Worm (Caenorhabditis elegans) whole organism, L3 larva: ENCODE measurements around the gene lgg-3.
A peak's percentile ranks its signal among the peaks of the same experiment; 100 is the strongest.

Experiments used
- ZK546.5 ChIP-seq: sonication (generic microtip); optimal IDR thresholded peaks from 2 replicates; lab custom pipeline; 2017; ENCODE audit warnings: missing biosample characterization, missing genetic modification characterization
- aly-2 ChIP-seq: fragments of 150-350 bp; optimal IDR thresholded peaks from 2 replicates; lab custom pipeline; 2014; ENCODE audit warnings: missing biosample characterization, missing genetic modification characterization
- ama-1 ChIP-seq: fragments of 150-350 bp; optimal IDR thresholded peaks from 2 replicates; lab custom pipeline; 2018
- ceh-16 ChIP-seq: sonication (generic microtip); optimal IDR thresholded peaks from 2 replicates; lab custom pipeline; 2017; ENCODE audit warnings: missing biosample characterization, missing genetic modification characterization
- ceh-28 ChIP-seq: fragments of 150-350 bp; optimal IDR thresholded peaks from 2 replicates; lab custom pipeline; 2014; ENCODE audit warnings: missing biosample characterization, missing genetic modification reagents, missing genetic modification characterization
- ceh-9 ChIP-seq: sonication (generic microtip); optimal IDR thresholded peaks from 2 replicates; lab custom pipeline; 2018; ENCODE audit warnings: missing biosample characterization, missing genetic modification characterization
- daf-12 ChIP-seq: fragments of 150-350 bp; optimal IDR thresholded peaks from 2 replicates; lab custom pipeline; 2014; ENCODE audit warnings: missing biosample characterization, missing genetic modification reagents, missing genetic modification characterization
- egl-5 ChIP-seq: fragments of 150-350 bp; optimal IDR thresholded peaks from 2 replicates; lab custom pipeline; 2017; ENCODE audit warnings: missing biosample characterization, missing genetic modification reagents, missing genetic modification characterization, inconsistent platforms
- elt-1 ChIP-seq: fragments of 150-350 bp; optimal IDR thresholded peaks from 2 replicates; lab custom pipeline; 2014; ENCODE audit warnings: missing biosample characterization, missing genetic modification characterization
- fkh-10 ChIP-seq: sonication (generic microtip); optimal IDR thresholded peaks from 2 replicates; lab custom pipeline; 2017; ENCODE audit warnings: missing biosample characterization, missing genetic modification reagents, missing genetic modification characterization
- fkh-2 ChIP-seq: fragments of 150-350 bp; optimal IDR thresholded peaks from 2 replicates; lab custom pipeline; 2014; ENCODE audit warnings: missing biosample characterization, missing genetic modification reagents, missing genetic modification characterization
- fos-1 ChIP-seq: fragments of 150-350 bp; optimal IDR thresholded peaks from 2 replicates; lab custom pipeline; 2014; ENCODE audit warnings: missing biosample characterization, missing genetic modification characterization
- jun-1 ChIP-seq: fragments of 150-350 bp; optimal IDR thresholded peaks from 2 replicates; lab custom pipeline; 2014; ENCODE audit warnings: missing biosample characterization, missing genetic modification reagents, missing genetic modification characterization
- lin-15B ChIP-seq: fragments of 150-350 bp; optimal IDR thresholded peaks from 2 replicates; lab custom pipeline; 2014; ENCODE audit warnings: missing biosample characterization, missing genetic modification characterization
- lin-39 ChIP-seq: fragments of 150-350 bp; optimal IDR thresholded peaks from 2 replicates; lab custom pipeline; 2018; ENCODE audit warnings: missing biosample characterization, missing genetic modification reagents, missing genetic modification characterization
- lsy-12 ChIP-seq: sonication (generic microtip); optimal IDR thresholded peaks from 2 replicates; lab custom pipeline; 2016; ENCODE audit warnings: mild to moderate bottlenecking, missing genetic modification characterization, missing compliant biosample characterization
- mdl-1 ChIP-seq: fragments of 150-350 bp; optimal IDR thresholded peaks from 2 replicates; lab custom pipeline; 2014; ENCODE audit warnings: missing biosample characterization, missing genetic modification characterization
- mml-1 ChIP-seq: fragments of 150-350 bp; sonication (generic microtip); optimal IDR thresholded peaks from 3 replicates; lab custom pipeline; 2014; ENCODE audit warnings: missing biosample characterization, missing genetic modification characterization
- nhr-11 ChIP-seq: fragments of 150-350 bp; optimal IDR thresholded peaks from 2 replicates; lab custom pipeline; 2014; ENCODE audit warnings: missing biosample characterization, missing genetic modification characterization
- nhr-12 ChIP-seq: fragments of 150-350 bp; optimal IDR thresholded peaks from 2 replicates; lab custom pipeline; 2014; ENCODE audit warnings: missing biosample characterization, missing genetic modification characterization
- nhr-25 ChIP-seq: sonication (generic microtip); optimal IDR thresholded peaks from 2 replicates; lab custom pipeline; 2017; ENCODE audit warnings: missing biosample characterization, missing genetic modification characterization
- nhr-28 ChIP-seq: fragments of 150-350 bp; optimal IDR thresholded peaks from 2 replicates; lab custom pipeline; 2014; ENCODE audit warnings: missing biosample characterization, missing genetic modification characterization
- nhr-43 ChIP-seq: sonication (generic microtip); optimal IDR thresholded peaks from 2 replicates; lab custom pipeline; 2016; ENCODE audit warnings: mild to moderate bottlenecking, missing genetic modification characterization, missing compliant biosample characterization; ENCODE audit not compliant: poor library complexity, severe bottlenecking
- nhr-67 ChIP-seq: fragments of 150-350 bp; optimal IDR thresholded peaks from 2 replicates; lab custom pipeline; 2014; ENCODE audit warnings: missing biosample characterization, missing genetic modification characterization
- nhr-77 ChIP-seq: fragments of 150-350 bp; optimal IDR thresholded peaks from 2 replicates; lab custom pipeline; 2014; ENCODE audit warnings: missing biosample characterization, missing genetic modification characterization
- pqm-1 ChIP-seq: fragments of 150-350 bp; optimal IDR thresholded peaks from 2 replicates; lab custom pipeline; 2017; ENCODE audit warnings: missing biosample characterization, missing genetic modification characterization, inconsistent platforms
- sea-2 ChIP-seq: fragments of 150-350 bp; sonication (generic microtip); optimal IDR thresholded peaks from 4 replicates; lab custom pipeline; 2014; ENCODE audit warnings: missing biosample characterization, missing genetic modification reagents, missing genetic modification characterization
- skn-1 ChIP-seq: fragments of 150-350 bp; optimal IDR thresholded peaks from 2 replicates; lab custom pipeline; 2014; ENCODE audit warnings: missing biosample characterization, missing genetic modification characterization
- snpc-4 ChIP-seq: fragments of 150-350 bp; optimal IDR thresholded peaks from 2 replicates; lab custom pipeline; 2014; ENCODE audit warnings: missing biosample characterization, missing genetic modification characterization
- tbx-2 ChIP-seq: sonication (generic microtip); optimal IDR thresholded peaks from 2 replicates; lab custom pipeline; 2016; ENCODE audit warnings: mild to moderate bottlenecking, missing genetic modification characterization, missing compliant biosample characterization
- unc-39 ChIP-seq: sonication (generic microtip); optimal IDR thresholded peaks from 4 replicates; lab custom pipeline; 2017; ENCODE audit warnings: missing biosample characterization, missing genetic modification characterization
- unc-62 ChIP-seq: fragments of 150-350 bp; sonication (generic microtip); optimal IDR thresholded peaks from 4 replicates; lab custom pipeline; 2014; ENCODE audit warnings: missing biosample characterization, missing genetic modification reagents, missing genetic modification characterization
- zag-1 ChIP-seq: fragments of 150-350 bp; optimal IDR thresholded peaks from 2 replicates; lab custom pipeline; 2014; ENCODE audit warnings: missing biosample characterization, missing genetic modification characterization
- ztf-11 ChIP-seq: fragments of 150-350 bp; optimal IDR thresholded peaks from 2 replicates; lab custom pipeline; 2014; ENCODE audit warnings: missing biosample characterization, missing genetic modification characterization
- ztf-4 ChIP-seq: fragments of 150-350 bp; optimal IDR thresholded peaks from 2 replicates; lab custom pipeline; 2014; ENCODE audit warnings: missing biosample characterization, missing genetic modification characterization

Gene lgg-3

DNA sequence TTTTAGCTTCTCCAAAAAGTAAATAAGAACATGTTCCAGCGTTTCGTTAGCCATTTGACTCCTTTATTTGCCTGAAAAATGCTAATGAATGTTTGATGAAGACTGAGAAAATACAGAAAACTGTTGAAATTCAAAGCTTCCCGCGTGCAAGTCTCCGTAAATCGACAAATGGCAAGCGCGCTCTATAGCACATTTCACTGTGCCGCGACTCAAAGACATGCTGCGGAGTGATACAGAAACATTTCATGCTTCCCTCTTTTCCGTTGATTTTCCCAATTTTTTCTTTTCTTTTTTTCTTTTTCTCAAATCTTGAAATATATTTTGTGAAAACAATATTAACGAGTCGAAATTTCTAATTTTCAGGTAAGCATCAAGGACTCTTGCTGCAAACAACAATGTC, 18.9 kb downstream of the lgg-3 start, which contains the start of the genes ska-3 and rps-12 (continued):
- no peak for TF ChIP-seq nhr-12 (tag; lab: Kevin White, UChicago)
- TF ChIP-seq jun-1 = peak; percentile 98
- TF ChIP-seq ceh-9 (tag; lab: Kevin White, UChicago) = no peak
- peak; percentile 98 for TF ChIP-seq egl-5
- no peak for TF ChIP-seq sea-2 (GFP tag; lab: Kevin White, UChicago)
- TF ChIP-seq lin-39 (tag; lab: Kevin White, UChicago) = peak; percentile 99
- TF ChIP-seq fos-1 (tag; lab: Kevin White, UChicago) = peak; percentile 90
- TF ChIP-seq tbx-2 (tag; lab: Kevin White, UChicago) = peak; percentile 92
- TF ChIP-seq mml-1 = no peak
- peak; percentile 94 for TF ChIP-seq pqm-1 (tag; lab: Kevin White, UChicago)
- TF ChIP-seq daf-12 (tag; lab: Kevin White, UChicago) = peak; percentile 75
- TF ChIP-seq snpc-4 = peak; percentile 94
- TF ChIP-seq ztf-11 = no peak
- no peak for TF ChIP-seq aly-2 (tag; lab: Kevin White, UChicago)
- TF ChIP-seq skn-1 (tag; lab: Kevin White, UChicago) = peak; percentile 95
- peak; percentile 87 for TF ChIP-seq unc-62 (GFP tag; lab: Kevin White, UChicago)
- TF ChIP-seq lsy-12 = peak; percentile 99
- peak; percentile 86 for TF ChIP-seq mdl-1 (tag; lab: Kevin White, UChicago)
- TF ChIP-seq nhr-11 (tag; lab: Kevin White, UChicago) = peak; percentile 96

DNA sequence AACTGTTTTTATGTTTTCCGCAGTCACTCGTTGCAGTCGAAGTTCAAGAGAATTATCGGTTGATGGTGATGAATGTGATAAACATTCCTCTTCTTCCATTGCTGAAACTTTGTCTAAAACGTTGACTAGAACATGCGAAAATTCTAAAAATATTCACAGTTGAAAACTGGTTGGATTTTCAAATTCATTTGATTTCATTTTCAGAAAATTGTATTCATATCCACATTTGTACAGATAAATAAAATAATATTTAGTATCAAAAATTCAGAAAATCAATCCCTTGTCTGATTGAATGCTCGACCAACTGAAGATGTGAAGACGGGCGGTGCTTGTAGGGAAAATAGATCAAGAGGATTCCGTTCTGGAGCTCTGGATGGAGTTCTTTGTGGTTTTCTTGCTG, 20.0 kb downstream of the lgg-3 start, which contains the start of gene F54E7.9:
F54E7.9 (minus strand) TSS at position 101 of the 400 bp plus-strand sequence.
- no peak for TF ChIP-seq ceh-9 (tag; lab: Kevin White, UChicago)
- no peak for TF ChIP-seq unc-62 (GFP tag; lab: Kevin White, UChicago)
- TF ChIP-seq fkh-2 (tag; lab: Kevin White, UChicago) = no peak
- no peak for TF ChIP-seq nhr-67 (tag; lab: Kevin White, UChicago)
- no peak for TF ChIP-seq nhr-43
- TF ChIP-seq ceh-16 (tag; lab: Kevin White, UChicago) = no peak

DNA sequence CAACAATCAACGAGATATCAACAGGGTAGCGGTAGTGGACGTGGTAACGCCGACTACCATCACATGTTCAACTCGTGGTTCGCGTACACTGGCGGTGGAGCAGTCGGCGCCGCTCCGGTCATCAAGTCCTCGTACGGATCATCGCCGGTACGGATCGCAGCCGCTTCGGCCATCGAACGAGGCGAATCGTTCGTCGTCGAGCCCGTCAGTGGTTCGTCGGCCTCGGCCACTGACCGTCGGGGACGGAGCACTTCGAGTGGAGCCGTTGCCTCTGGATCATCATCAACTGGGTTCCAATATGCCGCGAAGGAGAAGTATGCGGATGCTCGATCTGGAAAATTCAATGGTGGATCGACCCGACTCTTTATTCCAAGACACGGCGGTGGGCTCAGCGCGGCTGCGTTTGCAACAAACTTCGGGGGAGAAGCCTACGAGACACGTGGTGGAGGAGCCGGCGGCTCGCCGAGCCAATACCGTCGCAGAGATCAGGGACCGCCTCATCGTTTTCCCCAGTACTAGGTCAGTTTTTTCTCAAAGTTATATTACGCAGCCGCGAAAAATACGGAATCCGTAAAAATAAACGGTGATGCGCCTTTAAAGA, 22.3 kb downstream of the lgg-3 start:
- TF ChIP-seq nhr-25 (tag; lab: Kevin White, UChicago) = no peak
- no peak for TF ChIP-seq ceh-16 (tag; lab: Kevin White, UChicago)
- no peak for TF ChIP-seq ZK546.5
- no peak for TF ChIP-seq tbx-2 (tag; lab: Kevin White, UChicago)
- TF ChIP-seq ztf-11 = no peak

DNA sequence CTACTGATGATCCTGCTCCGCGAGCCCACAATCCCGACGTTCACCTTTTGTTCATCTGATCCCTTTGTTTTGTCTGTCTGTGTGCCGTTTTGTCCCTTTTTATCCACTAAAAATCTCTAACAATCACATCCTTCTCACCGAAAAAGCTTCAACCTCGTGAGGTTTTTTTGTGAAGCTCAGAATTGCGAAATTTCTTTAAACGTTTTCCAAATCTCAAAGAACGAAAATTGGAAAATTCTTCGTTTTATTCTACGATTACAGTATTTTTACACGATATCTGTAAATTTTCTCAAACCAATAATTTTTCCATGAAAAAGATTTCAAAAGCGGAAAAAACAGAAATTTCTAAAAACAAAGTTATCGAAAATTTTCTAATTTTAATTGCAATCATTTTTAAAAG, 23.6 kb downstream of the lgg-3 start:
- TF ChIP-seq jun-1 (no peak), unc-62 (GFP tag; lab: Kevin White, UChicago) (no peak), nhr-28 (no peak), zag-1 (tag; lab: Kevin White, UChicago) (no peak), nhr-25 (tag; lab: Kevin White, UChicago) (no peak), mml-1 (no peak), pqm-1 (tag; lab: Kevin White, UChicago) (no peak), tbx-2 (tag; lab: Kevin White, UChicago) (no peak), lin-39 (tag; lab: Kevin White, UChicago) (no peak), ztf-4 (tag; lab: Kevin White, UChicago) (no peak), ama-1 (lab: Kevin White, UChicago) (no peak), lin-15B (tag; lab: Kevin White, UChicago) (no peak), unc-39 (tag; lab: Kevin White, UChicago) (no peak), ztf-11 (no peak), elt-1 (no peak), fkh-10 (GFP tag; lab: Kevin White, UChicago) (no peak), ceh-28 (tag; lab: Kevin White, UChicago) (no peak), nhr-77 (tag; lab: Kevin White, UChicago) (no peak), skn-1 (tag; lab: Kevin White, UChicago) (no peak), fkh-2 (tag; lab: Kevin White, UChicago) (no peak)
